Worm (Caenorhabditis elegans): ENCODE results near the gene T24C12.4.

T24C12.4 gene

DNA sequence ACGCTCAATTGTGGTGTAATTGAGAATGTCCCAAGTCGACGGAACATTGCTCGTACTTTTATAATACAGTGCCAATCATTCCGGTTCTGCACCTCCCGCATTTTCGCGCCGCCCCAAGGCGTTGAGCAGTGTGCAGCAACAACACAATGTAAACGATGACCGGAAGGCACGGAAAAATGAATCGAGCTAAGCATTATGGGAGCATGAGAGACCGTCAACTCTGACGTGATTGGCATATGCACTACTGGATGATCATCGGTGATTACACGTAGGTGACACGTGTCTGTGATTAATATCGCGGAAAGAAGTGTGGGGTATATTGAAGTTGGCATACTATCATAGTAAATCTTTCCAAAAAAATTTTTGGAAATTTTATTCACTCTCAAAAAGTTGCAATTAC lies at the start of gene T24C12.4:
T24C12.4 (minus strand) TSS at position 101 of the 400 bp plus-strand sequence.
- no peak for TF ChIP-seq unc-62 (GFP tag; optimal IDR thresholded peaks at IDR 0.05)

DNA sequence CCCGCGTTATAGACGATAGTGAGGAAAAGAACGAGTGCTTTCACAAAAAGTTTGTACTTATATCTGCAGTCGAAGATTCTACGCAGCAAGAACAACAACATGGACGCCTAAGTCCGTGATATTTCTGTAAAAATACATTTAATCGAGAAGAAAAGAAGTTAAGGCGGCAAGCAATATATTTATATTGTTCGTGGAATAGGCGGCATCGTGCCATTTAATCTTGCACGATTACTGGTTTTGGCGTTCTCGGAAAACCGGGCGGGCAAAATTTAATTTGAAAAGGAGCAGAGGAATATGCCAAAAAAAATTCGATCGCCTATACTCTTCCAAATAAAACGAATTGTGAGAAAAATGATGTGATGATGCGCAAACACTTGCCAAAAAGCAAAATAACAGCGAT lies 42.0 kb upstream of the T24C12.4 start, which contains the start of gene AH9.1:
AH9.1 (minus strand) TSS at position 101 of the 400 bp plus-strand sequence.
- TF ChIP-seq unc-62 (GFP tag; optimal IDR thresholded peaks at IDR 0.05) = no peak

ce11 chrX:2242568-2243185 lies 37.8 kb upstream of the T24C12.4 start, which contains the start of gene rpl-11.2:
Gene rpl-11.2 (minus strand): TSS chrX:2242618.
- no peak for TF ChIP-seq unc-62 (GFP tag; optimal IDR thresholded peaks at IDR 0.05)

DNA sequence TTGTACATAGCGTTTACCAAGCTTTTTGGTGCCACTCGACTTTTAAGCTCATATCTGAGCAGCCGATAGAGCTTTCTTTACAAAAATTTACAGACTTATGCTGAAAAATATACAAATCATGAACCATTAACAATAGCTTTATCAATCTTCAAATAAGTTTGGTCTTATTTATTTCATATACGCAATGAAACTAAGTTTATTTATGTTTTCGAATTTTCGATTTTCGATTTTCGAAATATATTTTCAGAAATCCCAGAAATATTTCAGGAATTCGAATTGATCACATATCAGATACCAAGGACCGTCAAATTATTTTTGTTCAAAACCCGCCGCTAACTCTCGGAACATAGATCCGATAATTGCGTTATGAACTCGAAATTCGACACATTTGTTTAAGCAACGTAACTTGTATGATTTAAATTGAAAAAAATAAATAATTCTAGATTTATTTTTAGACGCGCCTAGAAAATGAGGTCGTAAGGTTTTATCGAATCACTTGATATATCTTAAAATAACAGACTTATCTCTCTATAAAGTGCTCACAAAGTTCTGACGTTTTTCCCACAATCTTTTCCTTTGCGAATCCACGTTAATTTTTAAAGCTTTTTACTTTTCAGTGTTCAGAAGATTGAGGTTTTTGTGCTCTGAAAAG lies 36.4 kb upstream of the T24C12.4 start:
- no peak for TF ChIP-seq unc-62 (GFP tag; optimal IDR thresholded peaks at IDR 0.05)

DNA sequence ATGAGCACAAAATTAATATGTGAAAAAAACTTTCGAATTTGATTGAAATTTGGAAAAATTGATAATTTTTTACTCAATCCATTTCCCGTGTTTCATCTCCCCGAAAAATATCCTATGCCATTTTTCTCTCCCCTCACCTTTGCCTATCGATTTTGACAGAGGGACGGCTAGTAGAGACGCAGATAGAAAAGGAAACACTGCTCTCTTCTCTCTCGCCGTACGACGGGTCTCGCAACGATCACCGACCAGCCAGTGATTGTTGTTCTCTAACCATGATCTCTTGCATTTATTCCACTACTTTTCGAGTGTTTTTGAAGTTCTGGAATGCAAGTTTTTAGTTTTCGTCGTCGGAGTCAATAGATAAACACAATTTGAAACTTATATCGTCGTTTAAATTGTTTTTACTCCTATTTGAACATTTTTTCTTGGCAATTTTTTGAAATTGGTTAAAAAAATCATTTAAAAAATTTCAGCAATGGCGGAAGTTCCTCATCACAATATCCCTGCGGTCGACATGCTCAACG lies 32.6 kb upstream of the T24C12.4 start, which contains the start of gene vha-15:
vha-15 (plus strand) TSS at position 474 of the 524 bp plus-strand sequence.
- TF ChIP-seq unc-62 (GFP tag; optimal IDR thresholded peaks at IDR 0.05) = no peak

DNA sequence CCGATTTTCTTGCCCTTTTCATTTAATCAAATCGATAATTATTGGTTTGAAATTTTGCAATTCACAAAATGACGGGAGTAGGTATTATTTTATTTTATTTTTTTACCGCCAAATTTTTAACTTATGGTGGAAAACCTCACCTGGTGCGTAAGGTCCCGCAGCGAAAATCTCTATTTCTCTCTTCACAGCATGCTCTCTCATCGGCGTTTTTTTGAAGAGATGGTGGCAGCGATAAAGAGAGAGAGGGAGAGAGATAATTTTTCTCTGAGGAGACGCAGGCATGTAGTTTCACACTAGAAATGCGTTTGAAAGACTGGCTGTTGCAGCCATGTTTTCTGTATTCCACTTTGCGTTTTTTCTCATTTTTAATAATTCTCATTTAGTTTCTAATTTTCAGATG lies 29.1 kb upstream of the T24C12.4 start, which contains the start of gene T14F9.2:
T14F9.2 (plus strand) TSS at position 396 of the 400 bp plus-strand sequence.
- TF ChIP-seq unc-62 (GFP tag; optimal IDR thresholded peaks at IDR 0.05) = no peak

DNA sequence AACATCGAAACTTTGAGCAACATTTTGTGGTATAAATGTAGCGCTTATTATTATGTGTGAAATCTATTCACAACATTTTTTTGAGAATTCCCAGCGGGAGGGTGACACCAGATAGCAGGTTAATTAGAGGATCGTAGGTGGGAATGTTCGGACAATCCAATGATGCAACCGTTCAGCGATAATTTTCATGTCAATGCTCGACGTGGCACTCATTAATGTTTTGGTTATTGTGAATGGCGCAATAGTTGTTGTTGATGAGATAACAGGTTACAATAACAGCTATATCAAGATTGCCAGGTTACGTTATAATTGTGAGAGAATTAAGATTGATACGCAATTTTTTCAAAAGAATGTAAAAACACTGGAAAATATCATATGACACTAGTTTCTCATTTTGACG lies 26.5 kb upstream of the T24C12.4 start:
- TF ChIP-seq unc-62 (GFP tag; optimal IDR thresholded peaks at IDR 0.05) = no peak

- no peak for TF ChIP-seq unc-62 (GFP tag; optimal IDR thresholded peaks at IDR 0.05)
Observed at ce11 chrX:2229305-2230172, 24.7 kb upstream of the T24C12.4 start, which contains the start of gene lin-32. Gene lin-32 (minus strand): TSS chrX:2230122.

DNA sequence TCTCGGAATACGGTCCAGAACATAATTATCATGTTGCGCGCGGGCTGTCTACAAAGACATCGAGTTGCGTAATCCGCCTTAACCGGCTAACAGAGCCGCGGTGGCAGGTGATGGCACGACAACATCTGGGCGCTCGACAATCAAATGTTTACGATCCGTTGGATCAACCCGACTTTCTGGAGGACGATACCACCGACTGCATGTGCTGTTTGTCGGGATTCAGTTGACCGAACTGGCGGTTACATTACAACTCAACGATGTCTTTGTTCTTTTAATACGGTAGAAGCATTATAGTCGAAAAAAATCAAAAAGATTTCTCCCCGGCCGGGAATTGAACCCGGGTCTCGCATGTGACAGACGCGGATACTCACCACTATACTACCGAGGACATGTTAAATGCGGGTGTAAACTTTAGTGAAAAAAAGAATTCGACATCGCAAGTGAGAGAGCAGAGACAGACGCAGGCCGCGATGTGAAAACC lies 22.1 kb upstream of the T24C12.4 start:
- no peak for TF ChIP-seq unc-62 (GFP tag; optimal IDR thresholded peaks at IDR 0.05)

DNA sequence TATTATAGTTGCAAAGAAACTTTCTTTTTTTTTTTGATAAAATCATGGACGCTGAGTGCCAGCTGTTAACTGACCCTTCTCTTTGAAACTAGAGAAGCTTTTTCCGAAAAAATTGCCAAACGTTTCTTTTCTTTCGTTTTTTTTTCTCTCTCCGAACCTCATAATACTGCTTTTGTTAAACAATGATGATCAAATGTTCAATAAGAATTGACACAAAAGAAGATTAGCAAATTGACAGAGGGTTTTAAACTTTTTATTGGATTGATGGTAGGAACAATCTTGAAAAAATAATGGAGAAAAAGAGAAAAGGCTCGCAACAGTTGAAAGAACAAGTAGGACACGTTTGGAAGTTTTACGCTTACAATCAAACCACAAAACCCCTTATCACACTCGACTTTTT lies 16.0 kb upstream of the T24C12.4 start, which contains the start of gene hex-1:
hex-1 (plus strand) TSS at position 301 of the 400 bp plus-strand sequence.
- no peak for TF ChIP-seq unc-62 (GFP tag; optimal IDR thresholded peaks at IDR 0.05)

DNA sequence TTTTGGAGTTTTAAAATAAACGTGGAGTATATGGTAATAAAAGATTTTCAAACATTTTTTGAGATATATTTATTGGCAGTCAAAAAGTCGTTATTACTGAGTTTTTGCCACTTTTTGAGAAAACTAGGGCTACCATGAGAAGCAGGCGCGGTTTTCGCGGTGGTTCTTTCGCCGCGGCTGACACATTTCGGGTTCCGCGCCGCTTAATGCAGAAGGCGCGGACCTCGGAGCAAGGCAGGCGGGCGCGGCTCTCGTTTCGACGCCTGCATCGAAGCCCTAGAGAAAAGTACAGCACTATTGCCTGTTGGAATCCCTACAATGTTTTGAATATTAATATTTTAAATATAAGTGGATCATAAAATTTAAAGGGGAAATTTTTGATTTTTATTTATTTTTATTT lies 14.6 kb upstream of the T24C12.4 start:
- TF ChIP-seq unc-62 (GFP tag; optimal IDR thresholded peaks at IDR 0.05) = no peak

ce11 chrX:2219006-2219405 lies 14.1 kb upstream of the T24C12.4 start:
- no peak for TF ChIP-seq unc-62 (GFP tag; optimal IDR thresholded peaks at IDR 0.05)

DNA sequence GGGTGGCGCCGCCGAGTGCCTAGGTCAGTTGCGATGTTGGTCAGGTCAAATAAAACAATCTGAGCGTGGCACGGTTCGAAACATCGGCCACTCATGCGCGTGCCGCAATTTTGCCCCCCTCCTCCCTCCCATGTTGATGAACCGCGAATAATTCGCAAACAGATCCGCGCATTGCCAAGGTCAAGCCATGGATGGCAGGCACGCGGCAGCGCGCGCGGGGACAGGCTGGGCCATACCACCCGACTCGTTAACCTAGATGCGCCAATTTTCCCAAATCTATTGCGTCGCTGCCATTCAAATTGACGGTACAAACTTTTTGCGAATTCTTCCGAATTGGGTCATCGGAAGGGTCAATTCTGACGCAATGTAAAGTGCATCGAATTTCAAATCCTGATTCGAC lies 11.8 kb upstream of the T24C12.4 start:
- TF ChIP-seq unc-62 (GFP tag; optimal IDR thresholded peaks at IDR 0.05) = no peak

- TF ChIP-seq unc-62 (GFP tag; optimal IDR thresholded peaks at IDR 0.05) = no peak
Observed at ce11 chrX:2216242-2216641, 11.4 kb upstream of the T24C12.4 start.

ce11 chrX:2215108-2215507 lies 10.2 kb upstream of the T24C12.4 start:
- TF ChIP-seq unc-62 (GFP tag; optimal IDR thresholded peaks at IDR 0.05) = no peak

DNA sequence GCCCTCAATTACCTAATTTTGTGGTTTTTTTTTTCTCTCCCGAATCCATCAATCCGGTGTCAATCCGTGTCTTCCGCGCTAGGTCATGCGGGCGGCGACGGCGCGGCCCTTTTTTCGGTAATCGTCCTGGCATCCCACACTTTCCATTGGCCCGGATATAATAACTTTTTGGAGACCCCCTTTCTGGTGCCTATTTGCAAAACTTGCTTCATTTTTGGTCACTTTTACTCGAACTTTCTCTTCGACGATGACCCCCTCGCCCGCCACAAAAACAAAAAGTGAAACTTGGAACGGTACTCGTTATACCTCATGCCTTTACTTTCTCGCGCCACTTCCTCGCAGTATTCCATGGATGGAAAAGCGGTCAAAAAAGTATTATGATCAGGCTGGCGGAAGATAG lies 9.6 kb upstream of the T24C12.4 start:
- TF ChIP-seq unc-62 (GFP tag; optimal IDR thresholded peaks at IDR 0.05) = no peak

All from whole organism, dauer.